Worm (Caenorhabditis elegans): ENCODE measurements around the gene T19C3.4.

ce11 chrIII:626091-626490 is 6.0 kb upstream of the T19C3.4 start:
- TF ChIP-seq nfya-1 (tag; optimal IDR thresholded peaks at IDR 0.05; ENCODE audit: borderline replicate concordance, insufficient read depth): no peak
- no peak for TF ChIP-seq snpc-4 (GFP tag; optimal IDR thresholded peaks at IDR 0.05)
- no peak for TF ChIP-seq snpc-4 (tag; optimal IDR thresholded peaks at IDR 0.05)
- TF ChIP-seq cebp-1 (GFP tag; IDR thresholded peaks at IDR 0.05): no peak
- no peak for TF ChIP-seq cebp-1 (tag; optimal IDR thresholded peaks at IDR 0.05)
